Fruit fly (Drosophila melanogaster): ENCODE results near the gene CG43737.

Gene CG43737

DNA sequence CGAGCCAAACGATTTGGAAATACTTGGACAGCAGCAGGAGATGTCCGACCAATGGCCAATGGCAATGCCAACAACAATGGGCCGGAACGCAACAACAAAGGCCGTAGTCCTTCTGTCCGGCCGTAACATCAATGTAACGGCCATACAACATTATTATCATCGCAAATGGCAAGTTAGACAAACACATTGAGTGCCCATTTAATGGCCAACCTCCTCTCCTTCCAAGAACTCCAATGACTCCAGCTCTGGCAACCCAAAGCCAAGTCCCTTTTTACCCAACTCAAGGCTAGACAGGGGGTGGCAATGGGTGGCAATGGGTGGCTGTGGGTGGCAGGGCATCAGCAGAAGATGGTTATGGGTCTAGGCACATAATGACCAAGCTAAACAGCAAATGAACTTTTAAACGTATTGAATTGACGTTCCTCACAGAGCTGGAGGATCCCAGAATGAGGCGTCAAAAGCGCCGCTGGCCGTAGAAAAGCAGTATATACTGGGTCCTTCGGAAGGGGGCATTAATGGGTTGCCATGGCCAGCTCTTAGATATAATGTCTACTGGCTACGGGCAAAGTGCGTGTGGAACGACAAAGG, 24.7 kb downstream of the CG43737 start:
- no peak for TF ChIP-seq noc (tag; optimal IDR thresholded peaks at IDR 0.05)

- TF ChIP-seq noc (tag; optimal IDR thresholded peaks at IDR 0.05) = no peak
These were observed 28.4 kb downstream of the CG43737 start for dm6 chrX:15203634-15204033.

- TF ChIP-seq noc (tag; optimal IDR thresholded peaks at IDR 0.05) = no peak
These were observed 31.3 kb downstream of the CG43737 start, which contains the start of gene CG32588 for dm6 chrX:15206536-15206935. Gene CG32588, minus strand, starts transcription at chrX:15206636.

- TF ChIP-seq noc (tag; optimal IDR thresholded peaks at IDR 0.05) = no peak
These were observed 34.8 kb downstream of the CG43737 start, which contains the start of gene CG5662 for dm6 chrX:15210086-15210485. Gene CG5662, plus strand, starts transcription at chrX:15210386.

- TF ChIP-seq noc (tag; optimal IDR thresholded peaks at IDR 0.05) = no peak
These were observed 40.8 kb downstream of the CG43737 start for dm6 chrX:15216048-15216447.

DNA sequence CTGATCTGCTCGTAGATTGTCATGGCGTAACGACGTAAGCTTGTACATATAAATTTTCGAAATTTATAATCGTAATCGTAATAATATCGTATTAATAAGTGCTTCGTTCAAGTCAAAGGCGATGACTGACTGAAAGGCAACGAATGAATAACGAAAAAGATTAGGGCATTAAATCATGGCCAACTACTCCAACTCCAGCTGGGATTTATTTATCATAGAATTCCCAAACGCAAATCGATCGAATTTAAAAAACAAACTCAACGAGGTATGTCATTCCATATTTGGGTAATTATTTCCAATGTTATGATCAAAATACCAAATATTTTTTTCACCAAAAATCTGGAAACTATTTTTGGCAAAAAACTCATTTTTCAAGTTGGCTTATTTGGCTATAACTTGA, 45.8 kb downstream of the CG43737 start, which contains the start of gene CG43075:
Gene CG43075 (minus strand): TSS at position 101 of the 400 bp plus-strand sequence.
- TF ChIP-seq noc (tag; optimal IDR thresholded peaks at IDR 0.05) = no peak

DNA sequence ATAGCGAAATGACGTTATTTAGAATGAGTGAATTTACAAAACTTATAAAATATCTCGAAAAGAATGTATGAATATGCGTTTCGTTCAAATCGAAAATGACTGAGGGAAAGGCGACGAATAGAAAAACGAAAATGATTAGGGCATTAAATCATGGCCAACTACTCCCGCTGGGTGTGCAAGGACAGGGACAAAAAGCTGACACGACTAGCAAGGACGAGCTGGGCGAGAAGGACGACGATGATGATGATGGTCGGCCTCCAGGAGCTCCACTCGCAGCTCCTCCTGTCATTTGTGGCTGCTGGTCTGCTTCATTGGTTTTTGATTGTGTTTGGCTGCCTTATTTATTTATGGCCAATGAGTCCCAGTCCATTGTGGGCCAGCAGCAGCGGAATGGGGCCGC, 48.2 kb downstream of the CG43737 start, which contains the start of gene CG43076:
Gene CG43076 (minus strand): TSS at position 101 of the 400 bp plus-strand sequence.
- TF ChIP-seq noc (tag; optimal IDR thresholded peaks at IDR 0.05) = no peak

- no peak for TF ChIP-seq noc (tag; optimal IDR thresholded peaks at IDR 0.05)
These were observed 54.5 kb downstream of the CG43737 start, which contains the start of gene CG9101 for dm6 chrX:15229775-15230174. Gene CG9101, minus strand, starts transcription at chrX:15229875.

DNA sequence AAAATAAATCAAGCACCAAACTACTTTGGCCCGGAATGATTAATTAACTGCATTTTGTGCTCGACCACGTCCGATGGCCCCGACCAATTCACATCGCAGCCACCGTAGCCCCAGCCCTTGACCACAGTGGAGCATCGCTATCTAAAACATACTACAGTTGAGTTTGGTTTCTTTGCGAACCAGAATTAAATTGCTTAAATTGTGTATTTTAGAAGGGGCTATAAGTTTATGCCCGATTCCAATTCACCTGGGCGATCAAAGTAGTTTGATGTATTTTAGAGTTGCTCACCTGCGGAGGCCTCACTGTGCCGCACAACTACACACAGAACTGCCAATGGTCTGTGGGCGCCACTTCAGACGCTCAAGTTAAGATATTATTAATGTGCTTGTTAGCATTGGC, 60.0 kb downstream of the CG43737 start:
- no peak for TF ChIP-seq noc (tag; optimal IDR thresholded peaks at IDR 0.05)

Measured in whole organism, larva.